Fruit fly (Drosophila melanogaster): ENCODE results near the gene GstO3.

GstO3 gene

DNA sequence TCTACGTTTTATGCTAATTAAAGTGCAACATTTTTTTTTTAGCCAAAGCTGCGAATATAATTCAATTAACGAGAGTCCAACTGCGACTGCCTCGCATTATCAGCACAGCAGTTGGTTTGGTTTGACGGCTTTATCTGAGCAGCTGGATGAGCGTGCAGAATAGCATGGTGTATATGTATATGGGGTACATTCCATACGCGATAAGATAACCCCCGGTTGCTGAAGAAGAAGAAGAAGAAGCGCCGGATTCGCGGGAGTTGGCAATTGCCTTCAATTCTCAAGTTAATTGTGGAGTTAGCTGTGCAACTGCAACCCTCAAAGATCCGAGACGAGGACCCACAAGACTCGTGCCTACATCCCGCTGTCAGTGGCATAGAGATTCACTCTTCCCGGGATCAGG, 26.8 kb downstream of the GstO3 start:
- TF ChIP-seq OdsH (GFP tag; optimal IDR thresholded peaks at IDR 0.05) (no peak), ss (GFP tag; optimal IDR thresholded peaks at IDR 0.05) (peak in 1 of 2 experiments; percentile 2), svp (GFP tag) (peak; percentile 91), acj6 (GFP tag; optimal IDR thresholded peaks at IDR 0.05) (no peak), CG9139 (GFP tag; optimal IDR thresholded peaks at IDR 0.05) (no peak), CG8119 (GFP tag; IDR thresholded peaks at IDR 0.05) (no peak), fd59A (GFP tag; optimal IDR thresholded peaks at IDR 0.05) (no peak), cyc (GFP tag; optimal IDR thresholded peaks at IDR 0.05) (no peak), CG1621 (tag; optimal IDR thresholded peaks at IDR 0.05) (no peak), Eip78C (GFP tag) (peak; percentile 41), CG3032 (tag; optimal IDR thresholded peaks at IDR 0.05) (no peak), Ets96B (tag; optimal IDR thresholded peaks at IDR 0.05) (no peak), CG6808 (GFP tag; optimal IDR thresholded peaks at IDR 0.05) (no peak), Eip75B (GFP tag; optimal IDR thresholded peaks at IDR 0.05) (no peak)

DNA sequence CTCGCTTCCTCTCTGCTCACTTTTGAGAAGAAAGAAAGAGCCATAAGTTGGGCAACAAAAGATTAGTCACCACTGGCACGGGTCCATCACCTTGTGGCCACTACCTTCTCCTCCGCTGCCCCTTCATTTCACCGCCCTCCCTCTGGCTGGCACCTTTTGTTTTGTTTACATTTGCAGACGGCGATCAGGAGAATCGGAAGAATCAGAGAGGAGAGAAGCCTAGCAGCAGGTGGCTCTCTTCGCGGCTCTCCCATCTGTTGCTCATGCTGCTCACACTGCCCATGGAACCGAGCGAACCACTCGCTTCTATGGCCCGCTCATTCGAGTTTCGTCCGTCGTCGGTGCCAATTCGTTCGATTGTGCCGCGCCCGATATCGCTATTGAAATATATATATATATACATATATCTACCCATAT, 27.7 kb downstream of the GstO3 start:
- peak; percentile 32 for TF ChIP-seq Eip75B (GFP tag; optimal IDR thresholded peaks at IDR 0.05)
- peak; percentile 56 to 67 for TF ChIP-seq ss (GFP tag; optimal IDR thresholded peaks at IDR 0.05)
- peak; percentile 75 for TF ChIP-seq CG6163 (GFP tag; IDR thresholded peaks at IDR 0.05)
- TF ChIP-seq esn (GFP tag; optimal IDR thresholded peaks at IDR 0.05), result peak; percentile 35
- peak; percentile 64 for TF ChIP-seq CG3919 (GFP tag; optimal IDR thresholded peaks at IDR 0.05)
- peak; percentile 75 for TF ChIP-seq Eip78C (GFP tag)
- TF ChIP-seq CG34406 (GFP tag; optimal IDR thresholded peaks at IDR 0.05), result peak; percentile 10
- peak; percentile 41 for TF ChIP-seq CG1621 (tag; optimal IDR thresholded peaks at IDR 0.05)
- peak; percentile 39 for TF ChIP-seq Met (GFP tag; optimal IDR thresholded peaks at IDR 0.05)
- peak; percentile 92 for TF ChIP-seq fkh (GFP tag; optimal IDR thresholded peaks at IDR 0.05)
- TF ChIP-seq topi (GFP tag; optimal IDR thresholded peaks at IDR 0.05), result peak; percentile 16
- peak; percentile 85 for TF ChIP-seq CG9139 (GFP tag; optimal IDR thresholded peaks at IDR 0.05)
- TF ChIP-seq Ets96B (tag; optimal IDR thresholded peaks at IDR 0.05), result peak; percentile 7
- TF ChIP-seq CG10669 (GFP tag; optimal IDR thresholded peaks at IDR 0.05), result peak; percentile 2
- TF ChIP-seq CG6276 (GFP tag; optimal IDR thresholded peaks at IDR 0.05), result peak; percentile 49
- TF ChIP-seq dac (GFP tag; optimal IDR thresholded peaks at IDR 0.05), result no peak
- TF ChIP-seq svp (GFP tag), result peak; percentile 82
- no peak for TF ChIP-seq Lpt (GFP tag; optimal IDR thresholded peaks at IDR 0.05)
- TF ChIP-seq fd85E (GFP tag; optimal IDR thresholded peaks at IDR 0.05), result peak; percentile 45
- TF ChIP-seq CG15336 (GFP tag; IDR thresholded peaks at IDR 0.05), result peak; percentile 64; the same call in 1 of the 2 replicates
- peak; percentile 65 for TF ChIP-seq vri (GFP tag; optimal IDR thresholded peaks at IDR 0.05)
- TF ChIP-seq CG6854 (GFP tag; optimal IDR thresholded peaks at IDR 0.05), result peak; percentile 79
- TF ChIP-seq fd59A (GFP tag; optimal IDR thresholded peaks at IDR 0.05), result no peak
- peak; percentile 12 for TF ChIP-seq CG11762 (GFP tag; optimal IDR thresholded peaks at IDR 0.05; ENCODE audit: insufficient read depth)
- peak; percentile 71 for TF ChIP-seq Eip93F (GFP tag; optimal IDR thresholded peaks at IDR 0.05)
- peak; percentile 70 for TF ChIP-seq CG8119 (GFP tag; IDR thresholded peaks at IDR 0.05)
- TF ChIP-seq CG7368 (GFP tag; optimal IDR thresholded peaks at IDR 0.05), result peak; percentile 14
- TF ChIP-seq achi (GFP tag; optimal IDR thresholded peaks at IDR 0.05), result peak; percentile 1
- TF ChIP-seq CG8632 (GFP tag; optimal IDR thresholded peaks at IDR 0.05), result no peak
- peak; percentile 57 for TF ChIP-seq dsx (GFP tag; optimal IDR thresholded peaks at IDR 0.05; ENCODE audit: poor library complexity, severe bottlenecking)
- TF ChIP-seq CG16779 (tag; optimal IDR thresholded peaks at IDR 0.05), result peak; percentile 57
- peak; percentile 61; the same call in 2 of the 3 replicates for TF ChIP-seq eg (GFP tag; IDR thresholded peaks at IDR 0.05)
- no peak for TF ChIP-seq CG31627 (GFP tag; optimal IDR thresholded peaks at IDR 0.05)
- no peak for TF ChIP-seq CG4318 (GFP tag; optimal IDR thresholded peaks at IDR 0.05)
- no peak for TF ChIP-seq CG32006 (GFP tag; optimal IDR thresholded peaks at IDR 0.05)
- TF ChIP-seq Sox14 (GFP tag; optimal IDR thresholded peaks at IDR 0.05), result peak; percentile 78
- TF ChIP-seq net (GFP tag; optimal IDR thresholded peaks at IDR 0.05), result peak; percentile 68
- no peak for TF ChIP-seq Sox15 (GFP tag; optimal IDR thresholded peaks at IDR 0.05)
- TF ChIP-seq Sox102F (GFP tag; optimal IDR thresholded peaks at IDR 0.05), result peak; percentile 57
- peak; percentile 15 for TF ChIP-seq CG3032 (tag; optimal IDR thresholded peaks at IDR 0.05)

All from whole organism, prepupa.